Fruit fly (Drosophila melanogaster) whole organism, prepupa: ENCODE data around the gene CG10516.

Experiments used
- CG10631 ChIP-seq: fragments of 200-800 bp; sonication (Bioruptor generic); optimal IDR thresholded peaks from 2 replicates; lab custom pipeline; 2016; ENCODE audit warnings: missing biosample characterization, missing genetic modification characterization
- CG11902 ChIP-seq: fragments of 200-800 bp; sonication (Bioruptor generic); optimal IDR thresholded peaks from 3 replicates; lab custom pipeline; 2016; ENCODE audit warnings: missing biosample characterization, missing genetic modification characterization
- CG15336 ChIP-seq: fragments of 200-800 bp; sonication (Bioruptor generic); IDR thresholded peaks from 2 replicates; pipeline ENCODE4 v1.3.6; 2022; ENCODE audit warnings: missing biosample characterization, missing genetic modification characterization
- CG3032 ChIP-seq: fragments of 200-800 bp; optimal IDR thresholded peaks from 2 replicates; lab custom pipeline; 2019; ENCODE audit warnings: missing biosample characterization, mild to moderate bottlenecking, missing genetic modification characterization, moderate library complexity
- CG31627 ChIP-seq: fragments of 200-800 bp; sonication (Bioruptor generic); optimal IDR thresholded peaks from 3 replicates; lab custom pipeline; 2016; ENCODE audit warnings: missing biosample characterization, missing genetic modification characterization
- CG32006 ChIP-seq: fragments of 200-800 bp; sonication (Bioruptor generic); optimal IDR thresholded peaks from 3 replicates; lab custom pipeline; 2017; ENCODE audit warnings: missing biosample characterization, mild to moderate bottlenecking, missing genetic modification characterization
- CG34406 ChIP-seq: fragments of 200-800 bp; sonication (Bioruptor generic); optimal IDR thresholded peaks from 3 replicates; lab custom pipeline; 2016; ENCODE audit warnings: missing biosample characterization, missing genetic modification characterization
- CG3919 ChIP-seq: fragments of 200-800 bp; sonication (Bioruptor generic); optimal IDR thresholded peaks from 3 replicates; lab custom pipeline; 2016; ENCODE audit warnings: missing biosample characterization, missing genetic modification characterization
- CG6163 ChIP-seq: fragments of 200-800 bp; sonication (Bioruptor generic); IDR thresholded peaks from 3 replicates; pipeline ENCODE4 v1.3.6; 2022; ENCODE audit warnings: missing biosample characterization, missing genetic modification characterization
- CG6276 ChIP-seq: fragments of 200-800 bp; sonication (Bioruptor generic); optimal IDR thresholded peaks from 2 replicates; lab custom pipeline; 2017; ENCODE audit warnings: missing biosample characterization, mild to moderate bottlenecking, missing genetic modification characterization
- CG6792 ChIP-seq: fragments of 200-800 bp; sonication (Bioruptor generic); optimal IDR thresholded peaks from 3 replicates; lab custom pipeline; 2016; ENCODE audit warnings: missing biosample characterization, missing genetic modification characterization
- CG8119 ChIP-seq: fragments of 200-800 bp; sonication (Bioruptor generic); IDR thresholded peaks from 3 replicates; pipeline ENCODE4 v1.3.6; 2022; ENCODE audit warnings: missing biosample characterization, missing genetic modification characterization
- CG9139 ChIP-seq: fragments of 200-800 bp; sonication (Bioruptor generic); optimal IDR thresholded peaks from 3 replicates; lab custom pipeline; 2017; ENCODE audit warnings: missing biosample characterization, mild to moderate bottlenecking, missing genetic modification characterization
- Eip75B ChIP-seq: fragments of 200-800 bp; sonication (Bioruptor generic); optimal IDR thresholded peaks from 3 replicates; lab custom pipeline; 2016; ENCODE audit warnings: missing biosample characterization, missing genetic modification characterization
- Eip78C ChIP-seq: fragments of 200-800 bp; sonication (Bioruptor generic); peaks from one replicate; lab custom pipeline; 2016; ENCODE audit warnings: missing biosample characterization, missing genetic modification characterization
- Gug ChIP-seq: fragments of 200-800 bp; sonication (Bioruptor generic); IDR thresholded peaks from 2 replicates; pipeline ENCODE4 v1.3.6; 2022; ENCODE audit warnings: missing biosample characterization, missing genetic modification characterization
- Hr38 ChIP-seq: sonication (Bioruptor generic); optimal IDR thresholded peaks from 2 replicates; lab custom pipeline; 2016; ENCODE audit warnings: missing biosample characterization, missing genetic modification characterization
- Hr39 ChIP-seq: fragments of 200-800 bp; sonication (Bioruptor generic); optimal IDR thresholded peaks from 2 replicates; lab custom pipeline; 2016; ENCODE audit warnings: missing biosample characterization, missing genetic modification characterization
- Hr4 ChIP-seq: fragments of 200-800 bp; sonication (Bioruptor generic); optimal IDR thresholded peaks from 3 replicates; lab custom pipeline; 2016; ENCODE audit warnings: missing biosample characterization, missing genetic modification characterization
- Lpt ChIP-seq: fragments of 200-800 bp; sonication (Bioruptor generic); optimal IDR thresholded peaks from 3 replicates; lab custom pipeline; 2016; ENCODE audit warnings: missing biosample characterization, missing genetic modification characterization
- Met ChIP-seq: fragments of 200-800 bp; sonication (Bioruptor generic); optimal IDR thresholded peaks from 3 replicates; lab custom pipeline; 2016; ENCODE audit warnings: missing biosample characterization, missing genetic modification characterization
- Sox102F ChIP-seq: fragments of 200-800 bp; sonication (Bioruptor generic); optimal IDR thresholded peaks from 2 replicates; lab custom pipeline; 2016; ENCODE audit warnings: missing biosample characterization, mild to moderate bottlenecking, missing genetic modification characterization
- Sox15 ChIP-seq: fragments of 200-800 bp; sonication (Bioruptor generic); optimal IDR thresholded peaks from 3 replicates; lab custom pipeline; 2016; ENCODE audit warnings: missing biosample characterization, missing genetic modification characterization
- achi ChIP-seq: fragments of 200-800 bp; sonication (Bioruptor generic); optimal IDR thresholded peaks from 3 replicates; lab custom pipeline; 2016; ENCODE audit warnings: missing biosample characterization, missing genetic modification characterization
- dsx ChIP-seq: fragments of 200-800 bp; optimal IDR thresholded peaks from 3 replicates; lab custom pipeline; 2019; ENCODE audit warnings: missing biosample characterization, mild to moderate bottlenecking, missing genetic modification characterization, moderate library complexity; ENCODE audit not compliant: poor library complexity, severe bottlenecking
- esn ChIP-seq: fragments of 200-800 bp; sonication (Bioruptor generic); optimal IDR thresholded peaks from 2 replicates; lab custom pipeline; 2016; ENCODE audit warnings: missing biosample characterization, mild to moderate bottlenecking, missing genetic modification characterization, moderate library complexity
- fd59A ChIP-seq: fragments of 200-800 bp; sonication (Bioruptor generic); optimal IDR thresholded peaks from 2 replicates; lab custom pipeline; 2017; ENCODE audit warnings: missing biosample characterization, mild to moderate bottlenecking, missing genetic modification characterization, missing genetic modification reagents
- fd85E ChIP-seq: fragments of 200-800 bp; sonication (Bioruptor generic); optimal IDR thresholded peaks from 3 replicates; lab custom pipeline; 2016; ENCODE audit warnings: missing biosample characterization, missing genetic modification characterization
- fkh ChIP-seq: fragments of 200-800 bp; sonication (Bioruptor generic); optimal IDR thresholded peaks from 3 replicates; lab custom pipeline; 2017; ENCODE audit warnings: missing biosample characterization, mild to moderate bottlenecking, missing genetic modification characterization, moderate library complexity
- pdm3 ChIP-seq: fragments of 200-800 bp; sonication (Bioruptor generic); optimal IDR thresholded peaks from 3 replicates; lab custom pipeline; 2016; ENCODE audit warnings: missing biosample characterization, missing genetic modification characterization
- salr ChIP-seq, 2 experiments: fragments of 200-800 bp; sonication (Bioruptor generic); optimal IDR thresholded peaks; 3 replicates each; lab custom pipeline; 2016 to 2018; ENCODE audit warnings: missing biosample characterization in 2 of 2, missing genetic modification characterization in 2 of 2, mild to moderate bottlenecking in 1 of 2
- spab ChIP-seq: fragments of 200-800 bp; sonication (Bioruptor generic); optimal IDR thresholded peaks from 2 replicates; lab custom pipeline; 2017; ENCODE audit warnings: missing biosample characterization, mild to moderate bottlenecking, missing genetic modification characterization, missing genetic modification reagents
- ss ChIP-seq, 2 experiments: fragments of 200-800 bp; sonication (Bioruptor generic); optimal IDR thresholded peaks; 2 replicates in 1 of 2; 3 replicates in 1 of 2; lab custom pipeline; 2017 to 2018; ENCODE audit warnings: mild to moderate bottlenecking in 2 of 2, missing biosample characterization in 2 of 2, missing genetic modification characterization in 2 of 2, moderate library complexity in 1 of 2
- topi ChIP-seq: fragments of 200-800 bp; sonication (Bioruptor generic); optimal IDR thresholded peaks from 3 replicates; lab custom pipeline; 2016; ENCODE audit warnings: missing biosample characterization, missing genetic modification characterization
- vri ChIP-seq: fragments of 200-800 bp; sonication (Bioruptor generic); optimal IDR thresholded peaks from 3 replicates; lab custom pipeline; 2016; ENCODE audit warnings: missing biosample characterization, mild to moderate bottlenecking, missing genetic modification characterization

The CG10516 gene

dm6 chr3L:15952909-15953308 lies 15.1 kb upstream of the CG10516 start (continued):
- TF ChIP-seq esn (no peak), CG11902 (no peak), salr (GFP tag; optimal IDR thresholded peaks at IDR 0.05; lab: Kevin White, UChicago) (no peak), Hr4 (GFP tag; lab: Kevin White, UChicago) (no peak), spab (GFP tag; lab: Kevin White, UChicago) (no peak), dsx (GFP tag; lab: Kevin White, UChicago) (peak; percentile 33), CG9139 (no peak), Met (GFP tag; lab: Kevin White, UChicago) (no peak), ss (GFP tag; optimal IDR thresholded peaks at IDR 0.05; lab: Kevin White, UChicago) (peak in 1 of 2 experiments; percentile 25), CG32006 (GFP tag; lab: Kevin White, UChicago) (no peak), CG8119 (GFP tag; lab: Robert Waterston, UW) (peak; percentile 59; the same call in 2 of the 3 replicates), Sox15 (GFP tag; lab: Kevin White, UChicago) (no peak), Hr38 (GFP tag; lab: Kevin White, UChicago) (no peak), CG3919 (peak; percentile 49), CG31627 (GFP tag; lab: Kevin White, UChicago) (no peak), CG34406 (GFP tag; lab: Kevin White, UChicago) (no peak)

DNA sequence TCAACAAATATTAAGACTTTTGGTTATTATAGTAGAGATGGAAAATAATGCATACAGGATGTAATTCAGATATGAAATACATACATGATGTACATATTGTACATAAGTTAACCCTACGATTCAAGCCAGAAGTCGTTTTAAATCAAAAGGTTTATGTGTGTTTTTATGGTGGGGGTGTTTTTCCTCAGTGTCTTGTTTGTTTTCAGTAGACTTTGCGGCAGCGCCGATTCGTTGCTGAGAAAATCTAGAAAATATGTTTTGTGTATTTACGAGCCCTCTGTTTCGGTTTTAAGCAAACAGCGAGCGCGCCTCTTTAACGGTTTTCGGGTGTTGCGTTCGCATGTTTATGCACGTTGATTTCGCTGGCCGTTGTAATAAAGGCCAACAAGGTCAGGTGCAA lies 14.1 kb upstream of the CG10516 start:
- TF ChIP-seq Eip75B (GFP tag; lab: Kevin White, UChicago) (no peak), CG31627 (GFP tag; lab: Kevin White, UChicago) (no peak), CG3032 (tag; lab: Kevin White, UChicago) (no peak), CG11902 (no peak), fkh (GFP tag; lab: Kevin White, UChicago) (peak; percentile 58)

DNA sequence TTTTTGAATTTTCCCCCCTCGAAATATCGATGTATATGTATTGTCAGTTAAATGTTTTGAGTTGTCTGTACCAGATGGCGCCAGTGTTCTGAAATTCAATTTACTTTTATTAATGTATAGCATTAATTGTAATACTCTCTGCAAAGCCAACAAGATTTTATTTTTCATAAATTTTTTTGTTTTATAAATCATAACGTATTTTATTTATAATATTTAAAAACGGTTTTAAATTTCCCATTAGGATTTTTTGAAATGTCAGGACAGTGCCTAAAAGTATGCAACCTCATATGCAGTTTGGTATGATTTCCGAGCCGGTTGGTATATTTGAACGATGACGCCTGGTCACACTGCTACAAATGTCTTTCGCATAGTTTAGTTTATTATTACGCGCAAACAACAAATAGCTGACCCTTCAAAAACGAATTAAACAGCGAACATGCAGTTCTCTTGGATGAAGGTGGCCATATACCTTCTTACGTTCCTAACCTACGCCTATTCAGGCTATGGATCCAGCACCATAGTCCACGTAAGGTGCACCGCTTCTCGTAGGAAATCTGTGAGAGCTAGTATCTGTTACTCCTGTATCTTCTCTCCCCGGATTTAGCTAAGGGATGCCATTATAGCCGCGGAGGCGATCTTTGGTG lies 13.1 kb upstream of the CG10516 start, which contains the start of the genes Pka-C3 and GXIVsPLA2:
TSS of gene Pka-C3 (minus strand) at position 14 of the 644 bp plus-strand sequence.
TSS of gene GXIVsPLA2 (plus strand) at position 313 of the 644 bp plus-strand sequence.
- TF ChIP-seq CG6792 (GFP tag; lab: Kevin White, UChicago): no peak
- peak; percentile 60 for TF ChIP-seq Eip78C (GFP tag; lab: Kevin White, UChicago)
- peak; percentile 2 for TF ChIP-seq achi (GFP tag; lab: Kevin White, UChicago)
- no peak for TF ChIP-seq CG6163 (GFP tag; lab: Robert Waterston, UW)
- TF ChIP-seq CG11902: no peak
- no peak for TF ChIP-seq topi
- no peak for TF ChIP-seq CG6276 (GFP tag; lab: Kevin White, UChicago)
- TF ChIP-seq Sox102F (GFP tag; lab: Kevin White, UChicago): no peak
- TF ChIP-seq Gug (GFP tag; lab: Robert Waterston, UW): no peak
- no peak for TF ChIP-seq CG31627 (GFP tag; lab: Kevin White, UChicago)
- TF ChIP-seq fd85E (GFP tag; lab: Kevin White, UChicago): no peak
- peak; percentile 7 for TF ChIP-seq esn
- no peak for TF ChIP-seq Lpt (GFP tag; lab: Kevin White, UChicago)
- no peak for TF ChIP-seq pdm3 (GFP tag; lab: Kevin White, UChicago)
- TF ChIP-seq fkh (GFP tag; lab: Kevin White, UChicago): peak; percentile 23
- no peak for TF ChIP-seq Hr39 (GFP tag; lab: Kevin White, UChicago)
- no peak for TF ChIP-seq CG9139
- TF ChIP-seq vri (GFP tag; lab: Kevin White, UChicago): no peak
- no peak for TF ChIP-seq CG10631
- no peak for TF ChIP-seq Eip75B (GFP tag; lab: Kevin White, UChicago)
- no peak for TF ChIP-seq fd59A (GFP tag; lab: Kevin White, UChicago)
- TF ChIP-seq CG15336 (GFP tag; lab: Robert Waterston, UW): no peak
